Worm (Caenorhabditis elegans): ENCODE data around the gene ZK632.12.

ZK632.12 gene

DNA sequence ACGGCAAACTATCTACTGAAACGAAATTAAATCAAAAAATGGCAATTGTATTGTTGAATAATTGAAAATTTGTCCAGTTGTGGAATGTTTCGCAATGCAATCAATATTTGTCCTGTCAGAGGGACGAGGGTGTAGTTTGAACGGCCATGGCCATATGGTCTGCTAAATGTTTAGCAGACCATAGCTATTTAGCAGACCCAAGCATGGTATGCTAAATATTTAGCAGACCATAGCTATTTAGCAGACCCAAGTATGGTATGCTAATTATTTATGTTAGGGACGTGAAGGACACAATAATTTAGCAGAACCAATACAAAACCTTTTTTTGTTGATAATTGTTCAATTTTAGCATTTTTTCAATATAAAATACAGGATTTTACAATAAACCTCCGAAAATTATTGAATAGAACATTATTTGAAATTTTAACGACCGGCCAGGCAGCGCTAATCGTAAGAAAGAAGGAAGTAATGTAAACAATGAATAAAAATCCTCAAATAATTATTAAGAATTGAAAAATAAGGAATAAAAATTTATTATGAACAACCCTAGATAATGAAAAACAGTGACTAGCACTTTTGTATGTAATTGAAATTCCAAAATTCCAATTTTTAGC lies 25.5 kb upstream of the ZK632.12 start, which contains the start of gene riok-3:
riok-3 (minus strand) TSS at position 15 of the 614 bp plus-strand sequence.
- TF ChIP-seq nhr-28 (tag; optimal IDR thresholded peaks at IDR 0.05) (no peak), tbx-8 (GFP tag; optimal IDR thresholded peaks at IDR 0.05) (no peak), ham-2 (GFP tag; optimal IDR thresholded peaks at IDR 0.05) (peak; percentile 29), nhr-2 (tag; optimal IDR thresholded peaks at IDR 0.05) (peak; percentile 55), ceh-39 (tag; optimal IDR thresholded peaks at IDR 0.05) (no peak)

DNA sequence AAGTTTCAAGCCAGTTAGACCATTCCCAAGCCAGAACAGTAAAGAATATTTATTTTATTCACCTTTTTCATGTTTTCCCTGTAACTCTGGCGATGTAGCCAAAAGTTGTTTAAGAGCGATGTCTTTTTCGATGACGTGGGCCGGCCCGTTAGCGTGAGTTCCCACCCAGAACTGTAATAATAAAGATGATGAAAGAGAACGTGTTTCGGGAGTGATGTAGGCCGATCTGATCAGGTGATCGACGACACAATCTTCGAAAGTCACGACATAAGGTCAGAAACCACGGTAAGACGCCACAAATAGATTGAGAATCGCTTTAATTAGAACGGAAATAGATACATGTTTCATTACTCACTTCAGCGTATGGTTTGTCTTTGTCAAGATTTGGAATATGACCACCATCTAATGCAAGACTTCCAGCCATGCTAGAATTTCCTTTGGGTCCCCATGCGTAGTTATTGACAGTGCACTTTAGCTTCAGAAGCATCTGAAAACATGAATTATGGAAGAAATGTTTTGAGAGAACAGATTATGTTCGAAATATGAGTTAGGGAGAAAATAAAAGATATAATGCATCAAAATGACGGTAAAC lies 23.5 kb upstream of the ZK632.12 start, which contains the start of gene ZK632.4:
ZK632.4 (minus strand) TSS at position 487 of the 592 bp plus-strand sequence.
- no peak for TF ChIP-seq zip-8 (tag; optimal IDR thresholded peaks at IDR 0.05)
- TF ChIP-seq unc-39 (tag; optimal IDR thresholded peaks at IDR 0.05), result no peak
- TF ChIP-seq lsy-2 (tag; optimal IDR thresholded peaks at IDR 0.05), result no peak
- no peak for TF ChIP-seq unc-62 (GFP tag; optimal IDR thresholded peaks at IDR 0.05)
- no peak for TF ChIP-seq nhr-2 (tag; optimal IDR thresholded peaks at IDR 0.05)
- no peak for TF ChIP-seq ces-1 (GFP tag; optimal IDR thresholded peaks at IDR 0.05)
- no peak for TF ChIP-seq pha-4 (tag; optimal IDR thresholded peaks at IDR 0.05)
- no peak for TF ChIP-seq sem-2 (GFP tag; optimal IDR thresholded peaks at IDR 0.05)
- no peak for TF ChIP-seq mls-2 (tag; optimal IDR thresholded peaks at IDR 0.05)
- TF ChIP-seq unc-120 (tag; optimal IDR thresholded peaks at IDR 0.05; ENCODE audit: poor library complexity, severe bottlenecking), result no peak
- TF ChIP-seq snpc-4 (tag; optimal IDR thresholded peaks at IDR 0.05), result no peak
- no peak for TF ChIP-seq ceh-43 (GFP tag; optimal IDR thresholded peaks at IDR 0.05)
- no peak for TF ChIP-seq tbx-8 (GFP tag; optimal IDR thresholded peaks at IDR 0.05)
- no peak for TF ChIP-seq elt-3 (tag; optimal IDR thresholded peaks at IDR 0.05)
- TF ChIP-seq ceh-83 (GFP tag; optimal IDR thresholded peaks at IDR 0.05), result no peak
- no peak for TF ChIP-seq bed-3 (GFP tag; optimal IDR thresholded peaks at IDR 0.05)
- no peak for TF ChIP-seq nhr-12 (tag; optimal IDR thresholded peaks at IDR 0.05)

DNA sequence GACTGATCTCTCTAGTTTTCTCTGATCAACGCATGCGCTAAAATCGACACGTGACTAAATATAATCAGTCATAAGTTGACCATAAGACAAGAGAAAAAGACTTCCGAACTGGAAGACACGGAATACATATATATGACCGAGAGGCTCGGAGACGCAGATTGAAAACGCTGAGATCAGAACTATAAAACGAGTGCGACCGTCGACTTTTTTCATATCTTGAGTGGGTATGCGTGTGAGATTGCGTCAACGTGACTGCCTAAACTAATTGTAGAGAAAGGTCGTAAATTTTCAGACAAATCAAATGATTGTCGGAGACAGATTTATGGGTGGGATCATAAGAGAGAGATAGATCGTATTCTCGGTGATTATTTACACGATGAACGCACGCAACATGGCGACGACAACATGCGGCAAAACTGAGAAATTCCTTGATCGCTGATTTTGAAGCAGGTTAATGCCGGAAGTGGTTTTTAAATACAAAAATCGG lies 23.0 kb upstream of the ZK632.12 start:
- TF ChIP-seq unc-62 (GFP tag; optimal IDR thresholded peaks at IDR 0.05) (peak; percentile 4), nhr-28 (tag; optimal IDR thresholded peaks at IDR 0.05) (no peak)

DNA sequence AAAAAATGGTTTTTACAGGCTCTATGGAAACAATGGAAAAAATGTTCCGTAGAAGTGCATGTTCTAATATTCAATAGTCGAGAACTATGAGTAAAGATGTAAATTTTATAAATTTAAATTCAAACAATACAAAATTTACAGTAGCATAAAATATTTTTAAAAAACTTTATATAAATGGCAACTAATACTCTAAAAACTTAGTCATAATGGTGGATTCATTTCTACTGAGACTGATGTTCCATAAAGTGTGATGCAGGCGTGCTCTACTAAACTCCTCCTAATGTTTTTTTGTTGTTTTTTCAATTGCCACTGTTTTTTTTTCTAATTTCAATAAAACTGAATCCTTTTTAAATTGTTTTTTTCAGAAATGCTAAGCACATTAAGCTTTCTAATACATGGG lies 22.4 kb upstream of the ZK632.12 start, which contains the start of gene gtap-2:
gtap-2 (plus strand) TSS at position 366 of the 400 bp plus-strand sequence.
- TF ChIP-seq lsy-2 (tag; optimal IDR thresholded peaks at IDR 0.05), result peak; percentile 35
- no peak for TF ChIP-seq nhr-12 (tag; optimal IDR thresholded peaks at IDR 0.05)
- TF ChIP-seq nhr-28 (tag; optimal IDR thresholded peaks at IDR 0.05), result no peak
- TF ChIP-seq ces-1 (GFP tag; optimal IDR thresholded peaks at IDR 0.05), result peak; percentile 72
- no peak for TF ChIP-seq unc-39 (tag; optimal IDR thresholded peaks at IDR 0.05)

DNA sequence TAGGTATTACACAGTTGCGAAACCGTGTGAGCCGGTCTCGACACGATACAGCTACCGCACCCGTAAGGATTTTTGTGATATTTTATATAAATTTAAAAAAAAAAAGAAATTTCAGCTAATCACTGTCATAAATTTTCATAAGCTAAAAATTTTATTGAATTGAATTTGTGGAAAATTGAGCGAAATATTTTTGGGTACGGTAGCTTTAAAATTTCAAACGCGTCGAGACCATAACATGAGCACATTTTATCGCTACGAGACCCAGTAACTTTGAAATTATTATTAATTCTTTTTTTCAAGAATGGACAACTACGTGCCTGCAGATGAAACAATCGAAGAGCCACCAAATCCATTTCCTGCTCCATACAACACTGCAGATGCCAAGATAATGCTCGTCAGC lies 17.5 kb upstream of the ZK632.12 start, which contains the start of gene ZK632.14:
ZK632.14 (plus strand) TSS at position 301 of the 400 bp plus-strand sequence.
- TF ChIP-seq nhr-2 (tag; optimal IDR thresholded peaks at IDR 0.05) (no peak), lin-13 (tag; optimal IDR thresholded peaks at IDR 0.05) (no peak), lin-32 (GFP tag; optimal IDR thresholded peaks at IDR 0.05) (no peak), sem-2 (GFP tag; optimal IDR thresholded peaks at IDR 0.05) (no peak), mls-2 (tag; optimal IDR thresholded peaks at IDR 0.05) (no peak), mep-1 (tag; optimal IDR thresholded peaks at IDR 0.05) (no peak), nhr-12 (tag; optimal IDR thresholded peaks at IDR 0.05) (no peak), cnd-1 (tag; optimal IDR thresholded peaks at IDR 0.05) (no peak), lsy-2 (tag; optimal IDR thresholded peaks at IDR 0.05) (no peak), M03D4.4 (tag; optimal IDR thresholded peaks at IDR 0.05) (no peak), nhr-237 (tag; optimal IDR thresholded peaks at IDR 0.05) (no peak), ham-2 (GFP tag; optimal IDR thresholded peaks at IDR 0.05) (no peak), hlh-1 (tag; optimal IDR thresholded peaks at IDR 0.05) (no peak), ceh-39 (tag; optimal IDR thresholded peaks at IDR 0.05) (no peak), sptf-1 (tag; optimal IDR thresholded peaks at IDR 0.05) (no peak), pha-4 (tag; optimal IDR thresholded peaks at IDR 0.05) (no peak), unc-120 (tag; optimal IDR thresholded peaks at IDR 0.05; ENCODE audit: poor library complexity, severe bottlenecking) (no peak)

Measured in whole organism, mixed stage, embryonic.